Worm (Caenorhabditis elegans) whole organism, L4 larva: ENCODE results near the gene sri-20.
A peak's percentile ranks its signal among the peaks of the same experiment; 100 is the strongest.

Experiments
- F10B5.3 ChIP-seq: sonication (generic microtip); optimal IDR thresholded peaks from 2 replicates; lab custom pipeline; 2016; ENCODE audit warnings: mild to moderate bottlenecking, missing genetic modification characterization, missing compliant biosample characterization
- F49E8.2 ChIP-seq: sonication (generic microtip); optimal IDR thresholded peaks from 2 replicates; lab custom pipeline; 2016; ENCODE audit warnings: missing compliant biosample characterization, mild to moderate bottlenecking, missing genetic modification characterization, borderline replicate concordance
- R02D3.7 ChIP-seq: fragments of 150-350 bp; sonication (generic microtip); optimal IDR thresholded peaks from 3 replicates; lab custom pipeline; 2014; ENCODE audit warnings: missing biosample characterization, missing genetic modification characterization
- T20F7.1 ChIP-seq: fragments of 200-800 bp; sonication (Bioruptor generic); optimal IDR thresholded peaks from 2 replicates; lab custom pipeline; 2018; ENCODE audit warnings: mild to moderate bottlenecking, missing genetic modification characterization, missing compliant biosample characterization
- Y105C5A.15 ChIP-seq: fragments of 200-800 bp; sonication (Bioruptor generic); IDR thresholded peaks from 2 replicates; pipeline ENCODE4 v1.3.6; 2022; ENCODE audit warnings: missing genetic modification characterization, missing compliant biosample characterization
- Y5F2A.4 ChIP-seq: fragments of 200-800 bp; sonication (Bioruptor generic); optimal IDR thresholded peaks from 2 replicates; lab custom pipeline; 2018; ENCODE audit warnings: mild to moderate bottlenecking, missing genetic modification characterization, missing compliant biosample characterization
- ZK337.2 ChIP-seq: fragments of 200-800 bp; sonication (Bioruptor generic); IDR thresholded peaks from 2 replicates; pipeline ENCODE4 v1.3.6; 2022; ENCODE audit warnings: missing genetic modification reagents, missing genetic modification characterization, missing compliant biosample characterization
- ZK546.5 ChIP-seq, 2 experiments: sonication (generic microtip); optimal IDR thresholded peaks; 2 replicates each; lab custom pipeline; 2017; ENCODE audit warnings: missing biosample characterization in 2 of 2, missing genetic modification characterization in 2 of 2
- aha-1 ChIP-seq: fragments of 150-350 bp; peaks from one replicate; lab custom pipeline; 2014; ENCODE audit warnings: missing biosample characterization, missing genetic modification characterization
- aly-2 ChIP-seq: sonication (generic microtip); optimal IDR thresholded peaks from 2 replicates; lab custom pipeline; 2018; ENCODE audit warnings: missing biosample characterization, missing genetic modification characterization
- attf-4 ChIP-seq: sonication (generic microtip); optimal IDR thresholded peaks from 3 replicates; lab custom pipeline; 2017; ENCODE audit warnings: missing biosample characterization, missing genetic modification characterization
- ceh-28 ChIP-seq: fragments of 150-350 bp; optimal IDR thresholded peaks from 2 replicates; lab custom pipeline; 2014; ENCODE audit warnings: missing biosample characterization, missing genetic modification reagents, missing genetic modification characterization
- ceh-32 ChIP-seq: sonication (generic microtip); optimal IDR thresholded peaks from 2 replicates; lab custom pipeline; 2016; ENCODE audit warnings: mild to moderate bottlenecking, missing genetic modification characterization, missing compliant biosample characterization; ENCODE audit not compliant: poor library complexity
- ceh-82 ChIP-seq: sonication (generic microtip); optimal IDR thresholded peaks from 2 replicates; lab custom pipeline; 2017; ENCODE audit warnings: missing biosample characterization, missing genetic modification characterization
- daf-16 ChIP-seq, 3 experiments: sonication (generic microtip); optimal IDR thresholded peaks; 2 replicates each; lab custom pipeline; 2016 to 2017; ENCODE audit warnings: missing genetic modification characterization in 3 of 3, missing genetic modification reagents in 3 of 3, mild to moderate bottlenecking in 2 of 3, missing compliant biosample characterization in 2 of 3, missing biosample characterization in 1 of 3, moderate library complexity in 1 of 3
- dmd-9 ChIP-seq: fragments of 200-800 bp; sonication (Bioruptor generic); IDR thresholded peaks from 2 replicates; pipeline ENCODE4 v1.3.6; 2022; ENCODE audit warnings: missing genetic modification reagents, missing genetic modification characterization, missing compliant biosample characterization
- dpl-1 ChIP-seq: fragments of 150-350 bp; optimal IDR thresholded peaks from 2 replicates; lab custom pipeline; 2014; ENCODE audit warnings: missing biosample characterization, missing genetic modification reagents, missing genetic modification characterization
- gei-8 ChIP-seq: fragments of 200-800 bp; sonication (Bioruptor generic); optimal IDR thresholded peaks from 2 replicates; lab custom pipeline; 2018; ENCODE audit warnings: mild to moderate bottlenecking, missing genetic modification characterization, missing compliant biosample characterization
- hif-1 ChIP-seq, 2 experiments: sonication (generic microtip); optimal IDR thresholded peaks; 2 replicates each; lab custom pipeline; 2016 to 2017; ENCODE audit warnings: missing compliant biosample characterization in 2 of 2, missing genetic modification characterization in 2 of 2, missing genetic modification reagents in 2 of 2, missing genotype in 2 of 2, mild to moderate bottlenecking in 1 of 2
- lim-7 ChIP-seq: fragments of 200-800 bp; sonication (Bioruptor generic); IDR thresholded peaks from 2 replicates; pipeline ENCODE4 v1.3.6; 2022; ENCODE audit warnings: missing genetic modification characterization, missing compliant biosample characterization
- lin-1 ChIP-seq: fragments of 200-800 bp; sonication (Bioruptor generic); IDR thresholded peaks from 2 replicates; pipeline ENCODE4 v1.3.6; 2022; ENCODE audit warnings: missing genetic modification reagents, missing genetic modification characterization, missing compliant biosample characterization
- lir-3 ChIP-seq: sonication (generic microtip); optimal IDR thresholded peaks from 2 replicates; lab custom pipeline; 2016; ENCODE audit warnings: mild to moderate bottlenecking, missing genetic modification characterization, missing compliant biosample characterization
- lsy-2 ChIP-seq, 2 experiments: fragments of 150-350 bp in 1 of 2; sonication (generic microtip) in 1 of 2; optimal IDR thresholded peaks; 2 replicates each; lab custom pipeline; 2014 to 2017; ENCODE audit warnings: missing biosample characterization in 2 of 2, missing genetic modification characterization in 2 of 2
- madf-5 ChIP-seq, 2 experiments: fragments of 200-800 bp; sonication (Bioruptor generic); IDR thresholded peaks; 2 replicates each; pipeline ENCODE4 v1.3.6; 2022; ENCODE audit warnings: missing compliant biosample characterization in 2 of 2, missing genetic modification characterization in 2 of 2
- mes-2 ChIP-seq: sonication (generic microtip); optimal IDR thresholded peaks from 2 replicates; lab custom pipeline; 2016; ENCODE audit warnings: missing genotype, mild to moderate bottlenecking, missing genetic modification characterization, missing compliant biosample characterization; ENCODE audit not compliant: poor library complexity, severe bottlenecking
- nhr-102 ChIP-seq: sonication (generic microtip); optimal IDR thresholded peaks from 2 replicates; lab custom pipeline; 2016; ENCODE audit warnings: mild to moderate bottlenecking, missing genetic modification characterization, moderate library complexity, missing compliant biosample characterization
- nhr-41 ChIP-seq: fragments of 200-800 bp; sonication (Bioruptor generic); IDR thresholded peaks from 2 replicates; pipeline ENCODE4 v1.3.6; 2022; ENCODE audit warnings: missing genetic modification reagents, missing genetic modification characterization, missing compliant biosample characterization
- nhr-42 ChIP-seq: fragments of 200-800 bp; sonication (Bioruptor generic); IDR thresholded peaks from 2 replicates; pipeline ENCODE4 v1.3.6; 2022; ENCODE audit warnings: missing genetic modification characterization, missing compliant biosample characterization
- nhr-6 ChIP-seq: fragments of 150-350 bp; optimal IDR thresholded peaks from 2 replicates; lab custom pipeline; 2014; ENCODE audit warnings: missing biosample characterization, missing genetic modification characterization
- nhr-76 ChIP-seq: fragments of 150-350 bp; optimal IDR thresholded peaks from 2 replicates; lab custom pipeline; 2014; ENCODE audit warnings: missing biosample characterization, missing genetic modification characterization
- nhr-77 ChIP-seq: fragments of 150-350 bp; optimal IDR thresholded peaks from 2 replicates; lab custom pipeline; 2014; ENCODE audit warnings: missing biosample characterization, missing genetic modification characterization
- pha-4 ChIP-seq, 2 experiments: fragments of 150-350 bp in 1 of 2; fragments of 200-800 bp in 1 of 2; sonication (Bioruptor generic) in 1 of 2; IDR thresholded peaks in 1 of 2; optimal IDR thresholded peaks in 1 of 2; 2 replicates each; pipeline versions ENCODE4 v1.3.6 to Lab custom; 2014 to 2022; ENCODE audit warnings: missing genetic modification characterization in 2 of 2, missing genetic modification reagents in 2 of 2, missing biosample characterization in 1 of 2, missing compliant biosample characterization in 1 of 2
- set-16 ChIP-seq: fragments of 200-800 bp; sonication (Bioruptor generic); IDR thresholded peaks from 2 replicates; pipeline ENCODE4 v1.3.6; 2022; ENCODE audit warnings: missing genetic modification reagents, missing genetic modification characterization, missing compliant biosample characterization
- skn-1 ChIP-seq: fragments of 150-350 bp; optimal IDR thresholded peaks from 2 replicates; lab custom pipeline; 2014; ENCODE audit warnings: missing biosample characterization, missing genetic modification characterization
- spr-3 ChIP-seq: fragments of 200-800 bp; sonication (Bioruptor generic); optimal IDR thresholded peaks from 2 replicates; lab custom pipeline; 2018; ENCODE audit warnings: mild to moderate bottlenecking, missing genetic modification characterization, missing compliant biosample characterization
- unc-39 ChIP-seq: sonication (generic microtip); optimal IDR thresholded peaks from 2 replicates; lab custom pipeline; 2017; ENCODE audit warnings: missing biosample characterization, missing genetic modification characterization
- zfp-2 ChIP-seq: sonication (generic microtip); optimal IDR thresholded peaks from 2 replicates; lab custom pipeline; 2016; ENCODE audit warnings: mild to moderate bottlenecking, missing genetic modification characterization, missing compliant biosample characterization
- zip-11 ChIP-seq: fragments of 200-800 bp; sonication (Bioruptor generic); IDR thresholded peaks from 2 replicates; pipeline ENCODE4 v1.3.6; 2022; ENCODE audit warnings: missing genetic modification characterization, missing compliant biosample characterization
- zip-2 ChIP-seq: fragments of 150-350 bp; optimal IDR thresholded peaks from 2 replicates; lab custom pipeline; 2014; ENCODE audit warnings: missing biosample characterization, missing genetic modification characterization
- ztf-11 ChIP-seq: fragments of 150-350 bp; optimal IDR thresholded peaks from 2 replicates; lab custom pipeline; 2014; ENCODE audit warnings: missing biosample characterization, missing genetic modification characterization
- ztf-7 ChIP-seq: fragments of 150-350 bp; optimal IDR thresholded peaks from 2 replicates; lab custom pipeline; 2014; ENCODE audit warnings: missing biosample characterization, missing genetic modification characterization

The sri-20 gene

ce11 chrV:10338305-10338992 is 29.9 kb upstream of the sri-20 start, which contains the start of gene arx-2 (continued):
- TF ChIP-seq lsy-2 (tag; optimal IDR thresholded peaks at IDR 0.05; lab: Kevin White, UChicago) (peak in 1 of 2 experiments; percentile 61), zfp-2 (tag; lab: Kevin White, UChicago) (no peak), ZK546.5 (tag; optimal IDR thresholded peaks at IDR 0.05; lab: Kevin White, UChicago) (no peak), ceh-82 (tag; lab: Kevin White, UChicago) (no peak), dpl-1 (GFP tag; lab: Kevin White, UChicago) (peak; percentile 49), nhr-102 (no peak), Y5F2A.4 (GFP tag; lab: Kevin White, UChicago) (no peak), dmd-9 (GFP tag; lab: Robert Waterston, UW) (no peak), nhr-6 (no peak), ztf-11 (no peak), ztf-7 (no peak), F10B5.3 (tag; lab: Kevin White, UChicago) (no peak), unc-39 (no peak), T20F7.1 (GFP tag; lab: Kevin White, UChicago) (peak; percentile 27), spr-3 (GFP tag; lab: Kevin White, UChicago) (no peak), zip-11 (GFP tag; lab: Robert Waterston, UW) (no peak), nhr-77 (tag; lab: Kevin White, UChicago) (peak; percentile 53), skn-1 (tag; lab: Kevin White, UChicago) (no peak), zip-2 (no peak), Y105C5A.15 (GFP tag; lab: Robert Waterston, UW) (no peak), R02D3.7 (no peak), nhr-42 (GFP tag; lab: Robert Waterston, UW) (no peak), aha-1 (tag; lab: Kevin White, UChicago) (no peak), daf-16 (GFP tag; optimal IDR thresholded peaks at IDR 0.05; lab: Kevin White, UChicago) (no peak), daf-16 (tag; optimal IDR thresholded peaks at IDR 0.05; lab: Kevin White, UChicago) (no peak), aly-2 (tag; lab: Kevin White, UChicago) (no peak), nhr-41 (GFP tag; lab: Robert Waterston, UW) (no peak), mes-2 (tag; lab: Kevin White, UChicago) (peak; percentile 62), F49E8.2 (tag; lab: Kevin White, UChicago) (no peak), ceh-32 (tag; lab: Kevin White, UChicago) (no peak), madf-5 (GFP tag; IDR thresholded peaks at IDR 0.05; lab: Robert Waterston, UW) (no peak), lin-1 (no peak), gei-8 (GFP tag; lab: Kevin White, UChicago) (no peak), lir-3 (tag; lab: Kevin White, UChicago) (no peak), hif-1 (tag; optimal IDR thresholded peaks at IDR 0.05; lab: Kevin White, UChicago) (no peak), attf-4 (tag; lab: Kevin White, UChicago) (no peak), nhr-76 (no peak), set-16 (GFP tag; lab: Robert Waterston, UW) (no peak), pha-4 (GFP tag; IDR thresholded peaks at IDR 0.05; lab: Robert Waterston, UW) (no peak), pha-4 (tag; optimal IDR thresholded peaks at IDR 0.05; lab: Kevin White, UChicago) (no peak), ceh-28 (no peak), lim-7 (GFP tag; lab: Robert Waterston, UW) (no peak), ZK337.2 (GFP tag; lab: Robert Waterston, UW) (no peak)
